Worm (Caenorhabditis elegans) whole organism, L1 larva: ENCODE measurements around the gene pals-27.

Experiments used
- C04F5.9 ChIP-seq: sonication (generic microtip); optimal IDR thresholded peaks from 2 replicates; lab custom pipeline; 2016; ENCODE audit warnings: missing genetic modification characterization, missing compliant biosample characterization
- C34B4.2 ChIP-seq: sonication (generic microtip); optimal IDR thresholded peaks from 2 replicates; lab custom pipeline; 2017; ENCODE audit warnings: mild to moderate bottlenecking, missing genetic modification characterization, missing compliant biosample characterization
- Y116A8C.19 ChIP-seq: sonication (generic microtip); optimal IDR thresholded peaks from 2 replicates; lab custom pipeline; 2016; ENCODE audit warnings: missing compliant biosample characterization, missing genetic modification characterization, borderline replicate concordance
- aha-1 ChIP-seq: fragments of 150-350 bp; optimal IDR thresholded peaks from 2 replicates; lab custom pipeline; 2014; ENCODE audit warnings: missing biosample characterization, missing genetic modification characterization
- aly-2 ChIP-seq: fragments of 150-350 bp; optimal IDR thresholded peaks from 2 replicates; lab custom pipeline; 2014; ENCODE audit warnings: missing biosample characterization, missing genetic modification characterization
- ama-1 ChIP-seq: fragments of 150-350 bp; optimal IDR thresholded peaks from 2 replicates; lab custom pipeline; 2014
- ceh-63 ChIP-seq: fragments of 200-800 bp; sonication (Bioruptor generic); optimal IDR thresholded peaks from 2 replicates; lab custom pipeline; 2018; ENCODE audit warnings: mild to moderate bottlenecking, missing genetic modification characterization, missing compliant biosample characterization
- ceh-8 ChIP-seq: fragments of 200-800 bp; sonication (Bioruptor generic); optimal IDR thresholded peaks from 2 replicates; lab custom pipeline; 2018; ENCODE audit warnings: mild to moderate bottlenecking, missing genetic modification characterization, moderate library complexity, missing compliant biosample characterization
- ceh-88 ChIP-seq: fragments of 200-800 bp; sonication (Bioruptor generic); IDR thresholded peaks from 2 replicates; pipeline ENCODE4 v1.3.6; 2022; ENCODE audit warnings: missing genetic modification characterization, missing compliant biosample characterization
- ces-1 ChIP-seq: fragments of 150-350 bp; optimal IDR thresholded peaks from 2 replicates; lab custom pipeline; 2014; ENCODE audit warnings: missing biosample characterization, missing genetic modification reagents, missing genetic modification characterization
- efl-1 ChIP-seq, 4 experiments: fragments of 150-350 bp; optimal IDR thresholded peaks in 3 of 4; peaks in 1 of 4; 1 replicate in 1 of 4; 2 replicates in 3 of 4; lab custom pipeline; 2014; ENCODE audit warnings: missing biosample characterization in 2 of 4, missing genetic modification characterization in 2 of 4, missing genetic modification reagents in 2 of 4
- efl-3 ChIP-seq: fragments of 200-800 bp; sonication (Bioruptor generic); optimal IDR thresholded peaks from 2 replicates; lab custom pipeline; 2018; ENCODE audit warnings: mild to moderate bottlenecking, missing genetic modification characterization, missing compliant biosample characterization
- egl-13 ChIP-seq: sonication (generic microtip); optimal IDR thresholded peaks from 2 replicates; lab custom pipeline; 2016; ENCODE audit warnings: missing genotype, missing genetic modification reagents, missing genetic modification characterization, missing compliant biosample characterization
- elt-3 ChIP-seq, 6 experiments: fragments of 150-350 bp in 1 of 6; sonication (generic microtip); optimal IDR thresholded peaks; 2 replicates each; lab custom pipeline; 2017 to 2018; ENCODE audit warnings: missing biosample characterization in 6 of 6, missing genetic modification characterization in 6 of 6, inconsistent platforms in 1 of 6
- fkh-4 ChIP-seq: sonication (generic microtip); optimal IDR thresholded peaks from 2 replicates; lab custom pipeline; 2016; ENCODE audit warnings: missing compliant biosample characterization, missing genetic modification characterization, borderline replicate concordance
- fos-1 ChIP-seq: fragments of 150-350 bp; optimal IDR thresholded peaks from 2 replicates; lab custom pipeline; 2014; ENCODE audit warnings: missing biosample characterization, missing genetic modification characterization
- grh-1 ChIP-seq: fragments of 200-800 bp; sonication (Bioruptor generic); IDR thresholded peaks from 2 replicates; pipeline ENCODE4 v1.3.6; 2022; ENCODE audit warnings: missing genetic modification reagents, missing genetic modification characterization, missing compliant biosample characterization
- hlh-17 ChIP-seq: fragments of 200-800 bp; sonication (Bioruptor generic); optimal IDR thresholded peaks from 2 replicates; lab custom pipeline; 2018; ENCODE audit warnings: missing genetic modification characterization, mild to moderate bottlenecking, missing compliant biosample characterization, moderate library complexity, borderline replicate concordance
- hlh-4 ChIP-seq: sonication (generic microtip); optimal IDR thresholded peaks from 2 replicates; lab custom pipeline; 2016; ENCODE audit warnings: mild to moderate bottlenecking, missing genetic modification characterization, missing compliant biosample characterization
- irx-1 ChIP-seq: sonication (generic microtip); optimal IDR thresholded peaks from 2 replicates; lab custom pipeline; 2016; ENCODE audit warnings: missing genetic modification characterization, missing compliant biosample characterization
- lin-14 ChIP-seq: fragments of 200-800 bp; sonication (Bioruptor generic); optimal IDR thresholded peaks from 2 replicates; lab custom pipeline; 2018; ENCODE audit warnings: mild to moderate bottlenecking, missing genetic modification characterization, moderate library complexity, missing compliant biosample characterization
- lin-35 ChIP-seq, 2 experiments: fragments of 150-350 bp; optimal IDR thresholded peaks; 2 replicates each; lab custom pipeline; 2014; ENCODE audit warnings: missing biosample characterization in 2 of 2, missing genetic modification characterization in 2 of 2, missing genetic modification reagents in 2 of 2
- lin-39 ChIP-seq: fragments of 150-350 bp; optimal IDR thresholded peaks from 2 replicates; lab custom pipeline; 2014; ENCODE audit warnings: missing biosample characterization, missing genetic modification reagents, missing genetic modification characterization
- lir-3 ChIP-seq: sonication (generic microtip); optimal IDR thresholded peaks from 2 replicates; lab custom pipeline; 2016; ENCODE audit warnings: mild to moderate bottlenecking, missing genetic modification characterization, moderate library complexity, missing compliant biosample characterization; ENCODE audit not compliant: poor library complexity
- mdl-1 ChIP-seq, 2 experiments: fragments of 150-350 bp; optimal IDR thresholded peaks; 2 replicates each; lab custom pipeline; 2014 to 2017; ENCODE audit warnings: missing biosample characterization in 2 of 2, missing genetic modification characterization in 2 of 2, inconsistent platforms in 1 of 2
- mef-2 ChIP-seq: fragments of 150-350 bp; optimal IDR thresholded peaks from 2 replicates; lab custom pipeline; 2014; ENCODE audit warnings: missing biosample characterization, missing genetic modification characterization
- mep-1 ChIP-seq: fragments of 150-350 bp; optimal IDR thresholded peaks from 2 replicates; lab custom pipeline; 2014; ENCODE audit warnings: missing biosample characterization, missing genetic modification characterization
- nhr-11 ChIP-seq: fragments of 150-350 bp; optimal IDR thresholded peaks from 2 replicates; lab custom pipeline; 2014; ENCODE audit warnings: missing biosample characterization, missing genetic modification characterization
- nhr-20 ChIP-seq: sonication (generic microtip); optimal IDR thresholded peaks from 2 replicates; lab custom pipeline; 2016; ENCODE audit warnings: mild to moderate bottlenecking, missing genetic modification characterization, missing compliant biosample characterization
- nhr-237 ChIP-seq: fragments of 150-350 bp; optimal IDR thresholded peaks from 2 replicates; lab custom pipeline; 2014; ENCODE audit warnings: missing biosample characterization, missing genetic modification characterization
- nhr-28 ChIP-seq: fragments of 150-350 bp; optimal IDR thresholded peaks from 2 replicates; lab custom pipeline; 2014; ENCODE audit warnings: missing biosample characterization, missing genetic modification characterization
- nhr-47 ChIP-seq: sonication (generic microtip); optimal IDR thresholded peaks from 2 replicates; lab custom pipeline; 2016; ENCODE audit warnings: mild to moderate bottlenecking, missing genetic modification characterization, moderate library complexity, missing compliant biosample characterization
- nhr-71 ChIP-seq: sonication (generic microtip); optimal IDR thresholded peaks from 2 replicates; lab custom pipeline; 2016; ENCODE audit warnings: mild to moderate bottlenecking, missing genetic modification characterization, moderate library complexity, missing compliant biosample characterization
- nhr-77 ChIP-seq: fragments of 150-350 bp; optimal IDR thresholded peaks from 2 replicates; lab custom pipeline; 2014; ENCODE audit warnings: missing biosample characterization, missing genetic modification characterization
- pqm-1 ChIP-seq: sonication (generic microtip); optimal IDR thresholded peaks from 3 replicates; lab custom pipeline; 2017; ENCODE audit warnings: missing biosample characterization, missing genetic modification characterization
- rnt-1 ChIP-seq: sonication (generic microtip); optimal IDR thresholded peaks from 2 replicates; lab custom pipeline; 2016; ENCODE audit warnings: mild to moderate bottlenecking, missing genetic modification characterization, moderate library complexity, missing compliant biosample characterization
- skn-1 ChIP-seq: fragments of 150-350 bp; optimal IDR thresholded peaks from 2 replicates; lab custom pipeline; 2014; ENCODE audit warnings: missing biosample characterization, missing genetic modification characterization
- snpc-4 ChIP-seq: fragments of 150-350 bp; optimal IDR thresholded peaks from 2 replicates; lab custom pipeline; 2014; ENCODE audit warnings: missing biosample characterization, missing genetic modification characterization
- snu-23 ChIP-seq: sonication (generic microtip); optimal IDR thresholded peaks from 2 replicates; lab custom pipeline; 2016; ENCODE audit warnings: missing genetic modification characterization, missing compliant biosample characterization
- sox-4 ChIP-seq: sonication (generic microtip); optimal IDR thresholded peaks from 2 replicates; lab custom pipeline; 2016; ENCODE audit warnings: missing genetic modification characterization, missing compliant biosample characterization
- sptf-1 ChIP-seq: fragments of 150-350 bp; optimal IDR thresholded peaks from 2 replicates; lab custom pipeline; 2014; ENCODE audit warnings: missing biosample characterization, missing genetic modification characterization
- sup-37 ChIP-seq: fragments of 200-800 bp; sonication (Bioruptor generic); optimal IDR thresholded peaks from 2 replicates; lab custom pipeline; 2018; ENCODE audit warnings: mild to moderate bottlenecking, missing genetic modification characterization, missing compliant biosample characterization
- swsn-7 ChIP-seq: sonication (generic microtip); optimal IDR thresholded peaks from 2 replicates; lab custom pipeline; 2016; ENCODE audit warnings: missing genetic modification characterization, missing compliant biosample characterization
- tbx-2 ChIP-seq: sonication (generic microtip); optimal IDR thresholded peaks from 2 replicates; lab custom pipeline; 2016; ENCODE audit warnings: missing genetic modification characterization, missing compliant biosample characterization
- unc-130 ChIP-seq: fragments of 150-350 bp; optimal IDR thresholded peaks from 2 replicates; lab custom pipeline; 2017; ENCODE audit warnings: missing biosample characterization, missing genetic modification characterization, inconsistent platforms
- unc-30 ChIP-seq: sonication (generic microtip); optimal IDR thresholded peaks from 2 replicates; lab custom pipeline; 2017; ENCODE audit warnings: missing biosample characterization, missing genetic modification characterization
- unc-62 ChIP-seq: fragments of 150-350 bp; optimal IDR thresholded peaks from 2 replicates; lab custom pipeline; 2014; ENCODE audit warnings: missing biosample characterization, missing genetic modification reagents, missing genetic modification characterization
- unc-86 ChIP-seq: sonication (generic microtip); optimal IDR thresholded peaks from 2 replicates; lab custom pipeline; 2016; ENCODE audit warnings: missing genetic modification characterization, missing compliant biosample characterization
- vab-15 ChIP-seq: sonication (generic microtip); optimal IDR thresholded peaks from 2 replicates; lab custom pipeline; 2017; ENCODE audit warnings: missing genotype, mild to moderate bottlenecking, missing genetic modification characterization, missing compliant biosample characterization
- xbp-1 ChIP-seq: sonication (generic microtip); optimal IDR thresholded peaks from 2 replicates; lab custom pipeline; 2016; ENCODE audit warnings: missing genetic modification characterization, missing compliant biosample characterization
- zag-1 ChIP-seq: fragments of 150-350 bp; optimal IDR thresholded peaks from 2 replicates; lab custom pipeline; 2014; ENCODE audit warnings: missing biosample characterization, missing genetic modification characterization
- zip-4 ChIP-seq: fragments of 200-800 bp; sonication (Bioruptor generic); optimal IDR thresholded peaks from 2 replicates; lab custom pipeline; 2018; ENCODE audit warnings: mild to moderate bottlenecking, missing genetic modification characterization, moderate library complexity, missing compliant biosample characterization
- ztf-11 ChIP-seq, 2 experiments: sonication (generic microtip); optimal IDR thresholded peaks; 2 replicates each; lab custom pipeline; 2016 to 2017; ENCODE audit warnings: missing genetic modification characterization in 2 of 2, missing biosample characterization in 1 of 2, missing compliant biosample characterization in 1 of 2

Gene pals-27

DNA sequence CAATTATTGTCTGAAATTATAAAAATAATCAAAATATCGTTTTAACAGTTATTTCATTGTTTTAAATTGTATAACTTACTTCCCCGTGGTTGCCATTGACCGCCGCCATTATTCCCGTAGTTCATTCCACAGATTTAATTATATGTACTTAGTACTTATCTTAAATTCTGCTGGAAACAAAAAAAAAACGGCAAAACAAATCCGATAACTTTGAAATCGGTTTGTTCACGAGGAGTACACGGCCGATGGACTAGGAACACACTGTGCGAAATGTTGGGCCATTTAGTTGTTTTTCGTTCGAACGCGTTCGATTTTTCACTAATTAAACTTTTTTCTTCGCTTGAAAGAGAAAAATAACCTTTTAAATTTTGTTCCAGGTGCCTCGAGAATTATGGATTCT is 38.4 kb upstream of the pals-27 start, which contains the start of the genes B0285.3 and lcmt-1 (continued):
- TF ChIP-seq nhr-20 (tag; lab: Kevin White, UChicago) = peak; percentile 58
- TF ChIP-seq lir-3 (tag; lab: Kevin White, UChicago) = peak; percentile 87
- no peak for TF ChIP-seq aha-1 (tag; lab: Kevin White, UChicago)
- no peak for TF ChIP-seq unc-62 (GFP tag; lab: Kevin White, UChicago)
- TF ChIP-seq lin-35 (GFP tag; optimal IDR thresholded peaks at IDR 0.05; lab: Kevin White, UChicago) = peak; percentile 31 to 50
- peak; percentile 94 for TF ChIP-seq rnt-1 (tag; lab: Kevin White, UChicago)
- TF ChIP-seq C04F5.9 (tag; lab: Kevin White, UChicago) = peak; percentile 51
- TF ChIP-seq nhr-77 (tag; lab: Kevin White, UChicago) = no peak
- TF ChIP-seq ceh-8 (GFP tag; lab: Kevin White, UChicago) = no peak
- no peak for TF ChIP-seq unc-130
- TF ChIP-seq elt-3 (tag; optimal IDR thresholded peaks at IDR 0.05; lab: Kevin White, UChicago) = no peak
- no peak for TF ChIP-seq zag-1
- peak; percentile 42 for TF ChIP-seq hlh-4 (tag; lab: Kevin White, UChicago)
- peak; percentile 68 for TF ChIP-seq snu-23 (GFP tag; lab: Kevin White, UChicago)
- peak; percentile 61 for TF ChIP-seq swsn-7 (tag; lab: Kevin White, UChicago)
- peak in 1 of 2 experiments; percentile 84 for TF ChIP-seq ztf-11 (tag; optimal IDR thresholded peaks at IDR 0.05; lab: Kevin White, UChicago)
- TF ChIP-seq lin-14 (GFP tag; lab: Kevin White, UChicago) = peak; percentile 87
- peak; percentile 41 for TF ChIP-seq egl-13 (tag; lab: Kevin White, UChicago)
- TF ChIP-seq nhr-28 (tag; lab: Kevin White, UChicago) = no peak
- peak; percentile 75 for TF ChIP-seq fkh-4 (tag; lab: Kevin White, UChicago)
- TF ChIP-seq unc-86 (tag; lab: Kevin White, UChicago) = peak; percentile 31
- peak; percentile 69 for TF ChIP-seq tbx-2 (tag; lab: Kevin White, UChicago)
- TF ChIP-seq nhr-237 = no peak
- TF ChIP-seq vab-15 = no peak
- TF ChIP-seq lin-39 (tag; lab: Kevin White, UChicago) = no peak
- TF ChIP-seq skn-1 (tag; lab: Kevin White, UChicago) = peak; percentile 33
- no peak for TF ChIP-seq ceh-88 (GFP tag; lab: Robert Waterston, UW)
- TF ChIP-seq sox-4 (tag; lab: Kevin White, UChicago) = peak; percentile 58
- TF ChIP-seq aly-2 = no peak
- no peak for TF ChIP-seq mdl-1 (tag; optimal IDR thresholded peaks at IDR 0.05; lab: Kevin White, UChicago)
- TF ChIP-seq xbp-1 (tag; lab: Kevin White, UChicago) = peak; percentile 67
- peak; percentile 79 for TF ChIP-seq irx-1 (tag; lab: Kevin White, UChicago)
- no peak for TF ChIP-seq mef-2 (tag; lab: Kevin White, UChicago)
- no peak for TF ChIP-seq ces-1
- peak; percentile 37 to 63 for TF ChIP-seq efl-1 (optimal IDR thresholded peaks at IDR 0.05; lab: Kevin White, UChicago)
- peak; percentile 63 to 95 for TF ChIP-seq efl-1 (GFP tag; optimal IDR thresholded peaks at IDR 0.05 in 1 of 2; lab: Kevin White, UChicago)
- TF ChIP-seq Y116A8C.19 (tag; lab: Kevin White, UChicago) = no peak
- no peak for TF ChIP-seq unc-30
- no peak for TF ChIP-seq sup-37 (GFP tag; lab: Kevin White, UChicago)
- peak; percentile 75 for TF ChIP-seq nhr-47 (tag; lab: Kevin White, UChicago)
- TF ChIP-seq zip-4 (GFP tag; lab: Kevin White, UChicago) = no peak
- peak; percentile 73 for TF ChIP-seq nhr-71 (tag; lab: Kevin White, UChicago)
- no peak for TF ChIP-seq fos-1 (tag; lab: Kevin White, UChicago)
- no peak for TF ChIP-seq efl-3 (GFP tag; lab: Kevin White, UChicago)
- TF ChIP-seq nhr-11 (tag; lab: Kevin White, UChicago) = no peak
- no peak for TF ChIP-seq hlh-17 (GFP tag; lab: Kevin White, UChicago)
- no peak for TF ChIP-seq ama-1 (lab: Kevin White, UChicago)
- peak; percentile 23 for TF ChIP-seq snpc-4 (tag; lab: Kevin White, UChicago)
- no peak for TF ChIP-seq pqm-1
- TF ChIP-seq C34B4.2 (tag; lab: Kevin White, UChicago) = no peak
- TF ChIP-seq mep-1 (tag; lab: Kevin White, UChicago) = peak; percentile 70
- TF ChIP-seq grh-1 = no peak
- no peak for TF ChIP-seq sptf-1 (tag; lab: Kevin White, UChicago)
- TF ChIP-seq ceh-63 = no peak
